Fruit fly (Drosophila melanogaster) whole organism, embryonic: ENCODE data around the gene PGAP1.
A peak's percentile ranks its signal among the peaks of the same experiment; 100 is the strongest.

ENCODE experiments used
- B-H2 ChIP-seq: fragments of 200-800 bp; sonication (Bioruptor generic); optimal IDR thresholded peaks from 2 replicates; lab custom pipeline; 2018; ENCODE audit warnings: missing biosample characterization, mild to moderate bottlenecking, missing genetic modification characterization
- Bdp1 ChIP-seq: fragments of 200-800 bp; sonication (Bioruptor generic); optimal IDR thresholded peaks from 3 replicates; lab custom pipeline; 2016; ENCODE audit warnings: missing biosample characterization, missing genetic modification characterization
- CG10267 ChIP-seq: fragments of 200-800 bp; sonication (Bioruptor generic); optimal IDR thresholded peaks from 2 replicates; lab custom pipeline; 2018; ENCODE audit warnings: missing biosample characterization, mild to moderate bottlenecking, missing genetic modification characterization, moderate library complexity
- CG10431 ChIP-seq: fragments of 200-800 bp; sonication (Bioruptor generic); optimal IDR thresholded peaks from 3 replicates; lab custom pipeline; 2018; ENCODE audit warnings: missing biosample characterization, mild to moderate bottlenecking, missing genetic modification characterization
- CG12071 ChIP-seq: fragments of 200-800 bp; sonication (Bioruptor generic); optimal IDR thresholded peaks from 3 replicates; lab custom pipeline; 2018; ENCODE audit warnings: missing biosample characterization, mild to moderate bottlenecking, missing genetic modification characterization
- CG13775 ChIP-seq: fragments of 200-800 bp; sonication (Bioruptor generic); optimal IDR thresholded peaks from 3 replicates; lab custom pipeline; 2017; ENCODE audit warnings: missing biosample characterization, mild to moderate bottlenecking, missing genetic modification characterization
- CG15479 ChIP-seq: fragments of 200-800 bp; sonication (Bioruptor generic); optimal IDR thresholded peaks from 3 replicates; lab custom pipeline; 2019; ENCODE audit warnings: missing biosample characterization, mild to moderate bottlenecking, missing genetic modification characterization, moderate library complexity
- CG16813 ChIP-seq: fragments of 200-800 bp; sonication (Bioruptor generic); IDR thresholded peaks from 3 replicates; pipeline ENCODE4 v1.3.6; 2022; ENCODE audit warnings: missing biosample characterization, missing genetic modification characterization; ENCODE audit not compliant: partially characterized antibody
- CG16815 ChIP-seq: fragments of 200-800 bp; sonication (Bioruptor generic); optimal IDR thresholded peaks from 3 replicates; lab custom pipeline; 2017; ENCODE audit warnings: missing biosample characterization, mild to moderate bottlenecking, missing genetic modification characterization
- CG16863 ChIP-seq: fragments of 200-800 bp; sonication (Bioruptor generic); optimal IDR thresholded peaks from 3 replicates; lab custom pipeline; 2016; ENCODE audit warnings: missing biosample characterization, missing genetic modification characterization
- CG17359 ChIP-seq: fragments of 200-800 bp; sonication (Bioruptor generic); optimal IDR thresholded peaks from 3 replicates; lab custom pipeline; 2018; ENCODE audit warnings: missing biosample characterization, mild to moderate bottlenecking, missing genetic modification characterization, moderate library complexity
- CG18011 ChIP-seq: fragments of 200-800 bp; sonication (Bioruptor generic); optimal IDR thresholded peaks from 2 replicates; lab custom pipeline; 2017; ENCODE audit warnings: missing biosample characterization, missing genetic modification characterization, mild to moderate bottlenecking, moderate library complexity, missing genotype
- CG18476 ChIP-seq: fragments of 200-800 bp; sonication (Bioruptor generic); optimal IDR thresholded peaks from 2 replicates; lab custom pipeline; 2016; ENCODE audit warnings: missing biosample characterization, mild to moderate bottlenecking, missing genetic modification characterization
- CG3163 ChIP-seq: fragments of 200-800 bp; sonication (Bioruptor generic); optimal IDR thresholded peaks from 3 replicates; lab custom pipeline; 2016; ENCODE audit warnings: missing biosample characterization, missing genetic modification characterization
- CG34376 ChIP-seq: fragments of 200-800 bp; sonication (Bioruptor generic); optimal IDR thresholded peaks from 2 replicates; lab custom pipeline; 2018; ENCODE audit warnings: missing biosample characterization, mild to moderate bottlenecking, missing genetic modification characterization
- CG34422 ChIP-seq: fragments of 200-800 bp; sonication (Bioruptor generic); IDR thresholded peaks from 3 replicates; pipeline ENCODE4 v1.3.6; 2022; ENCODE audit warnings: missing biosample characterization, missing genetic modification characterization
- CG4424 ChIP-seq: fragments of 200-800 bp; sonication (Bioruptor generic); optimal IDR thresholded peaks from 3 replicates; lab custom pipeline; 2016; ENCODE audit warnings: missing biosample characterization, missing genetic modification characterization
- CG4707 ChIP-seq: fragments of 200-800 bp; sonication (Bioruptor generic); optimal IDR thresholded peaks from 2 replicates; lab custom pipeline; 2018; ENCODE audit warnings: missing biosample characterization, mild to moderate bottlenecking, missing genetic modification characterization, moderate library complexity
- CG6654 ChIP-seq: fragments of 200-800 bp; sonication (Bioruptor generic); optimal IDR thresholded peaks from 2 replicates; lab custom pipeline; 2017; ENCODE audit warnings: missing biosample characterization, mild to moderate bottlenecking, missing genetic modification characterization
- CG9437 ChIP-seq: fragments of 200-800 bp; sonication (Bioruptor generic); optimal IDR thresholded peaks from 2 replicates; lab custom pipeline; 2018; ENCODE audit warnings: missing biosample characterization, mild to moderate bottlenecking, missing genetic modification characterization
- Dp ChIP-seq: fragments of 200-800 bp; sonication (Bioruptor generic); optimal IDR thresholded peaks from 2 replicates; lab custom pipeline; 2018; ENCODE audit warnings: missing biosample characterization, mild to moderate bottlenecking, missing genetic modification characterization, moderate library complexity
- ERR ChIP-seq: fragments of 200-800 bp; sonication (Bioruptor generic); optimal IDR thresholded peaks from 2 replicates; lab custom pipeline; 2016; ENCODE audit warnings: missing biosample characterization, missing genetic modification characterization
- HLHmδ ChIP-seq: fragments of 200-800 bp; sonication (Bioruptor generic); optimal IDR thresholded peaks from 2 replicates; lab custom pipeline; 2018; ENCODE audit warnings: missing biosample characterization, mild to moderate bottlenecking, missing genetic modification characterization, moderate library complexity
- Hmr ChIP-seq: fragments of 200-800 bp; sonication (Bioruptor generic); optimal IDR thresholded peaks from 3 replicates; lab custom pipeline; 2017; ENCODE audit warnings: mild to moderate bottlenecking, missing biosample characterization, missing genetic modification reagents, missing genetic modification characterization
- Hmx ChIP-seq: fragments of 200-800 bp; sonication (Bioruptor generic); optimal IDR thresholded peaks from 2 replicates; lab custom pipeline; 2016; ENCODE audit warnings: missing biosample characterization, missing genetic modification characterization
- Lpt ChIP-seq: fragments of >200 bp; optimal IDR thresholded peaks from 2 replicates; lab custom pipeline; 2018; ENCODE audit warnings: missing biosample characterization, missing genetic modification characterization
- Med ChIP-seq: fragments of 200-800 bp; sonication (Bioruptor generic); peaks from one replicate; lab custom pipeline; 2016; ENCODE audit warnings: missing biosample characterization, missing genetic modification characterization, mild to moderate bottlenecking, inconsistent platforms, moderate library complexity
- Nf-YC ChIP-seq: fragments of 200-800 bp; optimal IDR thresholded peaks from 3 replicates; lab custom pipeline; 2019; ENCODE audit warnings: missing biosample characterization, mild to moderate bottlenecking, missing genetic modification characterization, moderate library complexity
- dimm ChIP-seq: fragments of 200-800 bp; sonication (Bioruptor generic); IDR thresholded peaks from 2 replicates; pipeline ENCODE4 v1.3.6; 2022; ENCODE audit warnings: missing biosample characterization, missing genetic modification characterization
- dmrt11E ChIP-seq: fragments of 200-800 bp; sonication (Bioruptor generic); optimal IDR thresholded peaks from 3 replicates; lab custom pipeline; 2018; ENCODE audit warnings: missing biosample characterization, mild to moderate bottlenecking, missing genetic modification characterization, moderate library complexity
- gcm2 ChIP-seq: fragments of 200-800 bp; sonication (Bioruptor generic); optimal IDR thresholded peaks from 2 replicates; lab custom pipeline; 2016; ENCODE audit warnings: missing biosample characterization, missing genetic modification characterization
- gsb ChIP-seq: fragments of 200-800 bp; sonication (Bioruptor generic); IDR thresholded peaks from 2 replicates; pipeline ENCODE4 v1.3.6; 2022; ENCODE audit warnings: missing biosample characterization, missing genetic modification characterization
- hkb ChIP-seq, 2 experiments: fragments of 200-800 bp in 1 of 2; fragments of >200 bp in 1 of 2; sonication (Bioruptor generic) in 1 of 2; IDR thresholded peaks in 1 of 2; optimal IDR thresholded peaks in 1 of 2; 2 replicates each; pipeline versions ENCODE4 v1.3.6 to Lab custom; 2017 to 2022; ENCODE audit warnings: missing biosample characterization in 1 of 2, missing genetic modification characterization in 1 of 2
- kah ChIP-seq: fragments of 200-800 bp; sonication (Bioruptor generic); optimal IDR thresholded peaks from 2 replicates; lab custom pipeline; 2018; ENCODE audit warnings: missing biosample characterization, mild to moderate bottlenecking, missing genetic modification characterization
- luna ChIP-seq: fragments of 200-800 bp; sonication (Bioruptor generic); optimal IDR thresholded peaks from 2 replicates; lab custom pipeline; 2016; ENCODE audit warnings: missing biosample characterization, missing genetic modification characterization
- nmo ChIP-seq: fragments of 200-800 bp; sonication (Bioruptor generic); optimal IDR thresholded peaks from 2 replicates; lab custom pipeline; 2018; ENCODE audit warnings: missing biosample characterization, mild to moderate bottlenecking, missing genetic modification characterization, moderate library complexity
- nom ChIP-seq: fragments of 200-800 bp; sonication (Bioruptor generic); optimal IDR thresholded peaks from 2 replicates; lab custom pipeline; 2017; ENCODE audit warnings: missing biosample characterization, missing genetic modification characterization, mild to moderate bottlenecking, moderate library complexity, missing genetic modification reagents
- oc ChIP-seq: fragments of 200-800 bp; sonication (Bioruptor generic); optimal IDR thresholded peaks from 2 replicates; lab custom pipeline; 2018; ENCODE audit warnings: missing biosample characterization, mild to moderate bottlenecking, missing genetic modification characterization, moderate library complexity
- otp ChIP-seq: fragments of 200-800 bp; sonication (Bioruptor generic); IDR thresholded peaks from 3 replicates; pipeline ENCODE4, ENCODE4 v1.3.6; 2022; ENCODE audit warnings: missing biosample characterization, missing genetic modification characterization
- phol ChIP-seq: fragments of 200-800 bp; sonication (Bioruptor generic); optimal IDR thresholded peaks from 3 replicates; lab custom pipeline; 2018; ENCODE audit warnings: missing biosample characterization, mild to moderate bottlenecking, missing genetic modification characterization, moderate library complexity
- pzg ChIP-seq: fragments of 200-800 bp; sonication (Bioruptor generic); optimal IDR thresholded peaks from 3 replicates; lab custom pipeline; 2018; ENCODE audit warnings: missing biosample characterization, mild to moderate bottlenecking, missing genetic modification characterization, moderate library complexity
- ro ChIP-seq: fragments of 200-800 bp; sonication (Bioruptor generic); IDR thresholded peaks from 2 replicates; pipeline ENCODE4 v1.3.6; 2022; ENCODE audit warnings: missing biosample characterization, missing genetic modification characterization
- run ChIP-seq: fragments of 200-800 bp; sonication (Bioruptor generic); optimal IDR thresholded peaks from 3 replicates; lab custom pipeline; 2018; ENCODE audit warnings: missing biosample characterization, mild to moderate bottlenecking, missing genetic modification characterization
- scrt ChIP-seq: fragments of 200-800 bp; sonication (Bioruptor generic); optimal IDR thresholded peaks from 2 replicates; lab custom pipeline; 2018; ENCODE audit warnings: missing biosample characterization, mild to moderate bottlenecking, missing genetic modification characterization, moderate library complexity
- stc ChIP-seq: fragments of 200-800 bp; sonication (Bioruptor generic); IDR thresholded peaks from 2 replicates; pipeline ENCODE4 v1.3.6; 2022; ENCODE audit warnings: missing biosample characterization, missing genetic modification characterization
- tgo ChIP-seq: fragments of 200-800 bp; sonication (Bioruptor generic); IDR thresholded peaks from 3 replicates; pipeline ENCODE4 v1.3.6; 2022; ENCODE audit warnings: missing biosample characterization, missing genetic modification characterization
- tup ChIP-seq: fragments of 200-800 bp; sonication (Bioruptor generic); optimal IDR thresholded peaks from 2 replicates; lab custom pipeline; 2016; ENCODE audit warnings: missing biosample characterization, mild to moderate bottlenecking, missing genetic modification characterization, moderate library complexity
- usp ChIP-seq: fragments of >200 bp; optimal IDR thresholded peaks from 2 replicates; lab custom pipeline; 2017; ENCODE audit warnings: missing biosample characterization, missing genetic modification characterization
- vvl ChIP-seq: fragments of 200-800 bp; sonication (Bioruptor generic); IDR thresholded peaks from 2 replicates; pipeline ENCODE4 v1.3.6; 2022; ENCODE audit warnings: missing biosample characterization, missing genetic modification characterization
- zen ChIP-seq: fragments of 200-800 bp; sonication (Bioruptor generic); optimal IDR thresholded peaks from 3 replicates; lab custom pipeline; 2018; ENCODE audit warnings: missing biosample characterization, mild to moderate bottlenecking, missing genetic modification characterization, moderate library complexity

PGAP1 gene

dm6 chrX:5705899-5706312 lies 16.6 kb upstream of the PGAP1 start (continued):
- TF ChIP-seq scrt (GFP tag; lab: Kevin White, UChicago) (peak; percentile 80), CG9437 (GFP tag; lab: Kevin White, UChicago) (peak; percentile 49), ro (GFP tag; lab: Robert Waterston, UW) (peak; percentile 80), run (tag; lab: Kevin White, UChicago) (peak; percentile 74), CG18476 (GFP tag; lab: Kevin White, UChicago) (peak; percentile 75), stc (GFP tag; lab: Robert Waterston, UW) (peak; percentile 88), CG13775 (GFP tag; lab: Kevin White, UChicago) (peak; percentile 60), Bdp1 (peak; percentile 19), Dp (GFP tag; lab: Kevin White, UChicago) (no peak), CG16815 (peak; percentile 42), tgo (GFP tag; lab: Robert Waterston, UW) (peak; percentile 93), B-H2 (GFP tag; lab: Kevin White, UChicago) (no peak), oc (tag; lab: Kevin White, UChicago) (peak; percentile 39), hkb (optimal IDR thresholded peaks at IDR 0.05; lab: Kevin White, UChicago) (no peak), hkb (GFP tag; IDR thresholded peaks at IDR 0.05; lab: Robert Waterston, UW) (peak; percentile 92), phol (peak; percentile 82), usp (GFP tag; lab: Kevin White, UChicago) (no peak), dimm (GFP tag; lab: Robert Waterston, UW) (peak; percentile 63; the same call in 1 of the 2 replicates), nmo (GFP tag; lab: Kevin White, UChicago) (peak; percentile 79), CG16863 (peak; percentile 31), tup (peak; percentile 65), CG10431 (GFP tag; lab: Kevin White, UChicago) (no peak), gsb (GFP tag; lab: Robert Waterston, UW) (peak; percentile 86), CG17359 (tag; lab: Kevin White, UChicago) (peak; percentile 88), Hmr (GFP tag; lab: Kevin White, UChicago) (peak; percentile 88), luna (peak; percentile 17), Med (GFP tag; lab: Kevin White, UChicago) (peak; percentile 97), Lpt (GFP tag; lab: Kevin White, UChicago) (no peak), HLHmδ (GFP tag; lab: Kevin White, UChicago) (no peak), CG12071 (GFP tag; lab: Kevin White, UChicago) (peak; percentile 86), CG4424 (GFP tag; lab: Kevin White, UChicago) (peak; percentile 78), kah (GFP tag; lab: Kevin White, UChicago) (peak; percentile 73), pzg (GFP tag; lab: Kevin White, UChicago) (peak; percentile 5), otp (GFP tag; lab: Robert Waterston, UW) (peak; percentile 76), CG3163 (GFP tag; lab: Kevin White, UChicago) (no peak), Hmx (peak; percentile 41), dmrt11E (no peak), CG6654 (peak; percentile 22), Nf-YC (tag; lab: Kevin White, UChicago) (peak; percentile 75), CG18011 (peak; percentile 38), CG4707 (GFP tag; lab: Kevin White, UChicago) (no peak), ERR (GFP tag; lab: Kevin White, UChicago) (no peak), CG16813 (GFP tag; lab: Robert Waterston, UW) (no peak), nom (GFP tag; lab: Kevin White, UChicago) (peak; percentile 62), CG10267 (tag; lab: Kevin White, UChicago) (peak; percentile 63), vvl (GFP tag; lab: Robert Waterston, UW) (peak; percentile 94), CG34376 (GFP tag; lab: Kevin White, UChicago) (peak; percentile 50), CG15479 (no peak), CG34422 (peak; percentile 92), gcm2 (GFP tag; lab: Kevin White, UChicago) (peak; percentile 15), zen (tag; lab: Kevin White, UChicago) (peak; percentile 66)
